Fruit fly (Drosophila melanogaster): ENCODE results near the gene CIA30.

DNA sequence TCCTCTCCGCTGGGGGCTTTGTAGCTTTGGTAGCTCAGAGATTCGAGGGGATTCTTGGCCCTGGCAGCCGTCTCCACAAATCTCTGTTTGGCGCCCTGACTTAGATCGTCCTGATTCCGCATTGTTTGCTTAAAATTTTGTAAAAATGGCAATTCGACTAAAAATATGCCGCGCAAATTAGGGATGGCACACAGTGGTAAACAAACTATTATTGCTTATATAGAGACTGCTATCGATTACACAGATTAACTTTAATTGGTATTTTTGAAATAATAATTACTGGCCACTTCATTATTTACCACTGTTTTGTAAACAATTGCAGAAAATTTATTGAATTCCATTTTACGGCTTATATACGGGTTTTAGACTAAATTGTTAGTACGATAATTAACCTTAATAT is 12.0 kb upstream of the CIA30 start, which contains the start of the genes Naa40 and CG18731:
- no peak for TF ChIP-seq h (optimal IDR thresholded peaks at IDR 0.05)
- TF ChIP-seq psq (optimal IDR thresholded peaks at IDR 0.05): no peak

All from Kc167 (cell line).